Fruit fly (Drosophila melanogaster): Measurements from ENCODE around the gene RnpS1.

DNA sequence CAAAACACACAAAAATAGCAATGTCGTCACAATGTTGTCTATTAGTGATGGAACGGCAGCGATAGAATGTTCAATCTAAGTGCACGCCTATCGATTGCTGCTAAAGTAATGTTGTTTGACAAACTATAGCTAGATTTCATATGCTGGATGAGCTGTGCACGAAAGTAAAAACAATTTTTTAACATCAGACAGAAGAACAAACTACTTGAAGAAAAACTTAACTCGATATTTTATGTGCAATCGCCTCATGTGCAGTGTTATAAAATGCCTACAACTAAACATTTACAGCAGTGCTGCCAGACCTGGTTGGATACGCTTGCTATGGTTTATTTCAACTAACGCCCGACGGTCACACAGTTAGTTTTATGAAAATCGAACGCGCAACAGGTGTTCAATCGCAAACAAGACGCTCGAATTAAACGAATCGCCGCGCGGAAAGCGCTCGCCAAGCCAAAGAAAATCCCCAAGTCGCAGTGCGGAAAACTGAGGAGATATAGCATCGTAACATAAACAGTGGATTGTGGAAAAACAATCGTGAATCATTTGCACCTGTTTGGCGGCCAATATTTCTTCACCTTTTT lies 39.2 kb downstream of the RnpS1 start, which contains the start of the genes bocks and CG8312:
- TF ChIP-seq gro (GFP tag; optimal IDR thresholded peaks at IDR 0.05): peak; percentile 69
- peak; percentile 22 for TF ChIP-seq CG2678 (tag; optimal IDR thresholded peaks at IDR 0.05)
- TF ChIP-seq nerfin-1 (tag; optimal IDR thresholded peaks at IDR 0.05): peak; percentile 50
- TF ChIP-seq Scr (GFP tag; IDR thresholded peaks at IDR 0.05; ENCODE audit: partially characterized antibody): no peak
- TF ChIP-seq fd3F (GFP tag; optimal IDR thresholded peaks at IDR 0.05): no peak
- peak; percentile 92 for TF ChIP-seq Lhr (GFP tag; optimal IDR thresholded peaks at IDR 0.05)
- no peak for TF ChIP-seq CG7745 (tag; optimal IDR thresholded peaks at IDR 0.05)
- TF ChIP-seq Tbp (GFP tag; optimal IDR thresholded peaks at IDR 0.05): no peak
- no peak for TF ChIP-seq vvl (GFP tag; IDR thresholded peaks at IDR 0.05)
- no peak for TF ChIP-seq CG10431 (GFP tag; optimal IDR thresholded peaks at IDR 0.05)
- no peak for TF ChIP-seq CG8478 (optimal IDR thresholded peaks at IDR 0.05)
